Fruit fly (Drosophila melanogaster): ENCODE measurements around the gene Ca-beta.

Gene Ca-beta

DNA sequence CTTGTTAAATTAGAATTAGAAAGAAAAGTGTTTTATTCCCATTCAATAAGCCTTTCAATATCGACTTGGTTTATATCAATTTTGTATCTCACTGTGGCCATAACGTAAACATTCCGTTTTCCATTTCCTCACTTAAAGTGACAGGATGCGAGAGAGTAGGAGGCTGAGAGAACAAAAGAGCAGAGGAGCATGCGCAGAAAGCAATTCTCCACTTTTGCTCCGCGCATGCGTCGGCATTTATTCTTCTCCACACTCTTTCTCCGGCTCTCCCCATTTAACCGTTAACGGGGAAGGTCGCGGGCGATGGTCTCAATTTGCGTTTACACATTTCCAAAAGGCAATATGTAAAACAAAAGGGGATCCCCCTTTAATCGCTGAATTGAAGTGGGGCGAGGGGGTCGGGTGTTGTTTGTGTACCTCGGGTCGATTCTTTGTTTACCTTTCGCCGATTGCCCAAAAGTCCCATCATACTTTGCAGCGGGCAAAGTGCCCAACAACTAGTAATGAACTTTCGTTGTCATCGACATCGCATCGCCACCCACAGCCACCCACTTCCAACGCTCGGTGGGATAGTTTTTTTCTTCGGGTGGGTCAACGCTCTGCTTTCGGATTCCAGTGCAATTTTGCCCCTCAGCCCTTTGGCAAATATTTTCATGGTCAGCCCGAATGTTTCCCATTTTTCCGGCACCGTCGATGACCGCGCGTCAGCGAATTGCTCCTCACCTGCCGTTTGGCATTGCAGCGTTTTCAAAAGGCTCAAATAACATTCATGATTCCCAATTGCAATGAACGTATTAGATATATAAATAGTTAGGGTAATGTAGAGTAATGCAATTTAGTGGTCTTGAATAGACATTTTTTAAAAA is 34.4 kb downstream of the Ca-beta start (continued):
- 0 out of 3 replicates have a peak, but pooled peaks have one; percentile 22 for TF ChIP-seq ase (GFP tag; IDR thresholded peaks at IDR 0.05)
- TF ChIP-seq shn (GFP tag; optimal IDR thresholded peaks at IDR 0.05) = no peak
- no peak for TF ChIP-seq Mrtf (GFP tag; IDR thresholded peaks at IDR 0.05)
- TF ChIP-seq Deaf1 (tag; optimal IDR thresholded peaks at IDR 0.05) = peak; percentile 52
- no peak for TF ChIP-seq CG1603 (tag; optimal IDR thresholded peaks at IDR 0.05)
- no peak for TF ChIP-seq CG6654 (GFP tag; optimal IDR thresholded peaks at IDR 0.05)
- no peak; the same call in 1 of the 2 replicates for TF ChIP-seq CG10366 (GFP tag; IDR thresholded peaks at IDR 0.05)
- no peak for TF ChIP-seq CG8290 (GFP tag; optimal IDR thresholded peaks at IDR 0.05)
- no peak for TF ChIP-seq CG8290 (tag; optimal IDR thresholded peaks at IDR 0.05)
- TF ChIP-seq ranshi (GFP tag; IDR thresholded peaks at IDR 0.05) = no peak
- TF ChIP-seq maf-S (GFP tag; optimal IDR thresholded peaks at IDR 0.05) = no peak
- no peak for TF ChIP-seq CG12942 (GFP tag; optimal IDR thresholded peaks at IDR 0.05)
- no peak for TF ChIP-seq CG7839 (tag; optimal IDR thresholded peaks at IDR 0.05)
- no peak for TF ChIP-seq gce (GFP tag; IDR thresholded peaks at IDR 0.05)
- TF ChIP-seq sqz (GFP tag; optimal IDR thresholded peaks at IDR 0.05) = no peak
- TF ChIP-seq ci (GFP tag; IDR thresholded peaks at IDR 0.05) = 0 out of 3 replicates have a peak, but pooled peaks have one; percentile 38
- no peak for TF ChIP-seq CG4328 (GFP tag; optimal IDR thresholded peaks at IDR 0.05)
- TF ChIP-seq CG33213 (GFP tag; optimal IDR thresholded peaks at IDR 0.05) = no peak
- no peak for TF ChIP-seq esg (GFP tag; conservative IDR thresholded peaks at IDR 0.05)
- TF ChIP-seq mirr (GFP tag; optimal IDR thresholded peaks at IDR 0.05) = peak; percentile 9
- TF ChIP-seq trh (GFP tag; optimal IDR thresholded peaks at IDR 0.05) = no peak
- TF ChIP-seq ash1 (GFP tag; optimal IDR thresholded peaks at IDR 0.05) = no peak
- TF ChIP-seq crp (GFP tag; optimal IDR thresholded peaks at IDR 0.05) = no peak
- TF ChIP-seq chif (GFP tag; optimal IDR thresholded peaks at IDR 0.05) = no peak
- no peak for TF ChIP-seq CG13296 (GFP tag; optimal IDR thresholded peaks at IDR 0.05)
- peak; percentile 89 for TF ChIP-seq CG15601 (tag; optimal IDR thresholded peaks at IDR 0.05)
- TF ChIP-seq Hr78 (GFP tag; optimal IDR thresholded peaks at IDR 0.05) = peak in 1 of 2 experiments; percentile 35
- peak; percentile 43 for TF ChIP-seq abd-A (tag; optimal IDR thresholded peaks at IDR 0.05)
- no peak for TF ChIP-seq CG2875 (GFP tag; optimal IDR thresholded peaks at IDR 0.05)
- no peak for TF ChIP-seq CG2116 (GFP tag; optimal IDR thresholded peaks at IDR 0.05)
- TF ChIP-seq Trl (optimal IDR thresholded peaks at IDR 0.05) = peak; percentile 66 to 76
- no peak for TF ChIP-seq Trl (GFP tag; optimal IDR thresholded peaks at IDR 0.05)
- no peak for TF ChIP-seq CG16779 (GFP tag; IDR thresholded peaks at IDR 0.05)
- no peak for TF ChIP-seq chn (GFP tag; optimal IDR thresholded peaks at IDR 0.05)
- TF ChIP-seq CG10543 (GFP tag; optimal IDR thresholded peaks at IDR 0.05) = peak; percentile 19
- TF ChIP-seq Nf-YB (GFP tag; optimal IDR thresholded peaks at IDR 0.05) = no peak
- 0 out of 3 replicates have a peak, but pooled peaks have one; percentile 20 for TF ChIP-seq so (GFP tag; IDR thresholded peaks at IDR 0.05)
- no peak for TF ChIP-seq Dp (GFP tag; optimal IDR thresholded peaks at IDR 0.05)
- TF ChIP-seq CG14667 (GFP tag; IDR thresholded peaks at IDR 0.05) = no peak
- no peak for TF ChIP-seq cg (GFP tag; optimal IDR thresholded peaks at IDR 0.05)
- peak; percentile 0 for TF ChIP-seq sd (tag; optimal IDR thresholded peaks at IDR 0.05)
- no peak for TF ChIP-seq Taf1 (GFP tag; IDR thresholded peaks at IDR 0.05)
- no peak for TF ChIP-seq CG14441 (GFP tag; IDR thresholded peaks at IDR 0.05)
- TF ChIP-seq CG11696 (GFP tag; IDR thresholded peaks at IDR 0.05) = no peak
- TF ChIP-seq CG12219 (GFP tag; optimal IDR thresholded peaks at IDR 0.05) = no peak
